Worm (Caenorhabditis elegans): Measurements from ENCODE around the gene str-40.

The str-40 gene

DNA sequence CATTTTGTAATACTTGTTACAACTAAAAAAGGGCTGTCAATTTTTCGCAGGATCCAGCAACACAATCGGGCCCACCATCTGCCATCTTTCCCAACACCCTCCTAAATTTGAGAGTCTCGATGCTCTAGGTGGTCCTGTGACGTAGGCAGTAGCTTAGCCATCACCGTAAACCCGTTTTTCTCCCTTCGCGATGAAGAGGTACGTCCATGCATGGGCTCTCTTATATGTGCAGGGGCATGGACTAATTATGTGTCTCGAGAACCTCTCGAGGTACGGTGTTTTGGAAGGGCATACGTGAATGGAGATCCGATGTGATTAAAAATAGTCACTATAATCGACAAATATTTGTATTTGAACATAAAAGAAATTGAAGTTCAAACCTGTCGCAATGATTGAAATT is 28.1 kb downstream of the str-40 start:
- no peak for TF ChIP-seq ceh-13 (GFP tag; optimal IDR thresholded peaks at IDR 0.05)

DNA sequence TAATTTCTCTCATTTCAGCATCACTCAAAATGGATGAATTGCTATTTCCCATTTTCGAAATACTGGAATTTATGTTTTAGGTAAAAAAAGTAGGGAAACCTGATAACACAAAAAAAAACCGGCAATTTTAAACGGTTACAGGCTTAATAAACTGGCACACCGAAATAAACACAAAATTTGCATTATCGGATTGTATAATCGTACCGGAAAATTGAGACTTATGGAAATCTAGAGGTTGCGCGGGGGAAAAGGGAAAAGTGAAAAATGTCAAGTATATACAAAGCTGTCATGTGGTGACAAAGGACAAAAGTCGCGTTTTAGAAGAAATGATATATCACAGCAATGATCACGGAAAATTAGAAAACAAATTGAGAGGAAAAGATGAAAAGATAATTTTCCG is 29.7 kb downstream of the str-40 start, which contains the start of gene chpf-2:
chpf-2 (minus strand) TSS at position 101 of the 400 bp plus-strand sequence.
- TF ChIP-seq scrt-1 (GFP tag; IDR thresholded peaks at IDR 0.05) (no peak), flt-1 (GFP tag; IDR thresholded peaks at IDR 0.05) (no peak), hmbx-1 (tag; optimal IDR thresholded peaks at IDR 0.05) (no peak), tbx-37 (GFP tag; conservative IDR thresholded peaks at IDR 0.05) (no peak), sea-1 (GFP tag; conservative IDR thresholded peaks at IDR 0.05) (no peak)

DNA sequence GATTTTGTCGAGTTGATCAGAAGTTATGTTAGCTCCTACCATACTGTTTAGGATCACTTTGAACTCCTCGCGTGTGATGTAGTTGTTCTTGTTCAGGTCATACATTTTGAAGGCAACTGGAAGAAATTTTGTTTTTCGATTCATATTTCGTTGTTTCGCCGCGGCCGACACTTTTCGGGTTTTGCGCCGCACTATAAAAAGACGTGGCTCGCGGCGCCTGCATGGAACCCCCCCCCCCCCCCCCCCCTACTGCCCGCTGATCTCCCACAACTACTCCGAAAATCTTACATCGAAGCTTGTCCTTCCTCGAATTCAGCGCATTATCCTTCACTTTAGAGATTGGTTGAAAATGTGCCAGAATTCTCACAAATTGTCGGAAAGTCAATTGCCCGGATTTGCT is 30.9 kb downstream of the str-40 start:
- TF ChIP-seq flt-1 (GFP tag; IDR thresholded peaks at IDR 0.05) (no peak), ceh-13 (GFP tag; optimal IDR thresholded peaks at IDR 0.05) (no peak), hmg-4 (GFP tag; optimal IDR thresholded peaks at IDR 0.05) (no peak), tra-4 (tag; optimal IDR thresholded peaks at IDR 0.05) (no peak), F13C5.2 (tag; optimal IDR thresholded peaks at IDR 0.05) (no peak)

DNA sequence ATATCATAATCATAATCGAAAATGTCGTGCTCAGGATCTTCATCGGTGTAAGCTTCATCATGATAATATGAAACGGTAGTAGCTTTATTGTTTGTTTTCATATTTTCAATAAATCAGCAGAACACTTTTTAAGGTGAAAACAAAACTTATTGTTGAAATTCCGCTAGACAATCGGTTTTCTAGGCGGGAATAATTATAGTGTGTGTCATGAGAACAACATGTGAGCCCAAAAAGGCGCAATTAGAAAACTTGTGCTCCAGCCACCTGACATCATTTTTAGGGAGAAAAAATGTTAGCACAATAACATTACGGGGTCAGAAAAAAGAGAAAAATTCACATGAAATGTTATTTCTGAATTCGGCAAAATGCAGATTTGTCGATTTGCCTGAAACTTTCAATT is 34.8 kb downstream of the str-40 start, which contains the start of gene srw-8:
srw-8 (minus strand) TSS at position 101 of the 400 bp plus-strand sequence.
- TF ChIP-seq scrt-1 (GFP tag; IDR thresholded peaks at IDR 0.05) (no peak), F13C5.2 (tag; optimal IDR thresholded peaks at IDR 0.05) (no peak), ceh-36 (tag; optimal IDR thresholded peaks at IDR 0.05) (no peak), aly-1 (tag; optimal IDR thresholded peaks at IDR 0.05) (no peak), tra-4 (tag; optimal IDR thresholded peaks at IDR 0.05) (no peak), sea-1 (GFP tag; conservative IDR thresholded peaks at IDR 0.05) (no peak), hnd-1 (tag; optimal IDR thresholded peaks at IDR 0.05) (no peak), hmg-4 (GFP tag; optimal IDR thresholded peaks at IDR 0.05) (no peak), ama-1 (optimal IDR thresholded peaks at IDR 0.05) (no peak)

DNA sequence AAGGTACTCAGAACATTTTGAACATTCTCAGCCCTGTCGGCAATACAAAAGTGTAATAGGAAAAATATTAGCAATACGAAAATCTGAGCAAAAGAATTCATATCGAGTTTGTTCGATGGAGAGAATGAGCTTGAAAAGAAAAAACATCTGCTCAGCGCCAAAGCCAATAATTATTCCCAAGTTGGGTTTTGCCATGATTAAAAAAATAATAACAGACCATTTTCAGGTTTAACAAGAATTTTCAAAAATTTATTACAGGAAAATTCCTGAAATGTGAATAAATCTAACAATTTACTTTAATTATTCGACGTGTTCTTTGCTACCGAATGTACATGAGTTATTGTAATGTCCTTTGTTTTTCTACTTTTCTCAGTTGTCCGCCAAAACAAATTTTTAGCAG is 36.7 kb downstream of the str-40 start, which contains the start of gene irld-38:
irld-38 (minus strand) TSS at position 101 of the 400 bp plus-strand sequence.
- TF ChIP-seq flt-1 (GFP tag; IDR thresholded peaks at IDR 0.05) (no peak), ceh-13 (GFP tag; optimal IDR thresholded peaks at IDR 0.05) (no peak), tra-4 (tag; optimal IDR thresholded peaks at IDR 0.05) (no peak), tbx-11 (GFP tag; IDR thresholded peaks at IDR 0.05) (no peak), ceh-36 (tag; optimal IDR thresholded peaks at IDR 0.05) (no peak), ets-7 (tag; optimal IDR thresholded peaks at IDR 0.05) (no peak), B0310.2 (tag; optimal IDR thresholded peaks at IDR 0.05) (no peak), hmg-4 (GFP tag; optimal IDR thresholded peaks at IDR 0.05) (no peak), scrt-1 (GFP tag; IDR thresholded peaks at IDR 0.05) (no peak), ama-1 (optimal IDR thresholded peaks at IDR 0.05) (no peak), tbx-37 (GFP tag; conservative IDR thresholded peaks at IDR 0.05) (no peak), aly-1 (tag; optimal IDR thresholded peaks at IDR 0.05) (no peak), pes-1 (GFP tag; IDR thresholded peaks at IDR 0.05) (no peak), hnd-1 (tag; optimal IDR thresholded peaks at IDR 0.05) (no peak), hmbx-1 (tag; optimal IDR thresholded peaks at IDR 0.05) (no peak), F13C5.2 (tag; optimal IDR thresholded peaks at IDR 0.05) (no peak)

DNA sequence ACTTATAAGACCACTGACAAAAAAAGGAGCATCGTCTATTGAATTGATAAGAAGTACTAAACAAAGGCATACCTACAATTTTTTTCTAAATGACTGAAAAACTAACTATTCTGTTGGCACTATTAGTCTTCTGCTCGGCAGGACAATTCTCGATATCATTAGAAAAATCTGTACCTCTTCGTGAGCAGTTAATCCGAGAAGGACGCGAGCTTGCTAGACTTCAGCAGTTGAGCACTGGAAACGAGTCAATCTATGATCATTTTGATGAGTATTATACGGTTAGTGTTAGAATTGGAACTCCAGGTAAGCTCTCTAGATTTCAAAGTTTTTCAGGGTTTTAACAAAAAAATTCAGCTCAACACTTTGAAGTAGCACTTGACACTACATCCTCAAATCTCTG is 40.8 kb downstream of the str-40 start, which contains the start of gene asp-7:
asp-7 (plus strand) TSS at position 81 of the 400 bp plus-strand sequence.
- TF ChIP-seq hmbx-1 (tag; optimal IDR thresholded peaks at IDR 0.05) (no peak), tra-4 (tag; optimal IDR thresholded peaks at IDR 0.05) (no peak), scrt-1 (GFP tag; IDR thresholded peaks at IDR 0.05) (no peak), pes-1 (GFP tag; IDR thresholded peaks at IDR 0.05) (no peak), tbx-37 (GFP tag; conservative IDR thresholded peaks at IDR 0.05) (no peak), ets-7 (tag; optimal IDR thresholded peaks at IDR 0.05) (no peak), aly-1 (tag; optimal IDR thresholded peaks at IDR 0.05) (no peak), ama-1 (optimal IDR thresholded peaks at IDR 0.05) (no peak), sea-1 (GFP tag; conservative IDR thresholded peaks at IDR 0.05) (no peak), ceh-36 (tag; optimal IDR thresholded peaks at IDR 0.05) (no peak), flt-1 (GFP tag; IDR thresholded peaks at IDR 0.05) (no peak), tbx-11 (GFP tag; IDR thresholded peaks at IDR 0.05) (no peak), F13C5.2 (tag; optimal IDR thresholded peaks at IDR 0.05) (no peak), B0310.2 (tag; optimal IDR thresholded peaks at IDR 0.05) (no peak), hnd-1 (tag; optimal IDR thresholded peaks at IDR 0.05) (no peak), hmg-4 (GFP tag; optimal IDR thresholded peaks at IDR 0.05) (no peak), ceh-13 (GFP tag; optimal IDR thresholded peaks at IDR 0.05) (no peak)

DNA sequence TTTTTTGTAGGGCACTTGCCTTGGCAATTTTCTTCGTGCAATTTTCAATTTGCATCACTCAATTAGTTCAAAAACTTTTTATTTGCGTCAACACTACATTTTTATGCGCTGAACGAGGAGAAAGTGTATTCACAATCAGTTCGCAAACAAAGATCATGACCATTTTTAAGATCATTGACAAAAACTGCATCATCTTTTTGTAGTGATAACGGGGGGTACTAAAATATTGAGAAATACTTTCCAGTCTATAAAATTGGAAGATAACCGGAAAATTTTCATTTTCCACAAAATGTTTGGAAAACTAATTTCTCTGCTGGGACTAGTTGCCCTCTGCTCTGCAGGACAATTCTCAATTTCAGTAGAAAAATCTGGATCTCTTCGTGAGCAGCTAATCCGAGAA is 44.7 kb downstream of the str-40 start, which contains the start of gene asp-8:
asp-8 (plus strand) TSS at position 276 of the 400 bp plus-strand sequence.
- TF ChIP-seq B0310.2 (tag; optimal IDR thresholded peaks at IDR 0.05): no peak
- no peak for TF ChIP-seq hnd-1 (tag; optimal IDR thresholded peaks at IDR 0.05)
- TF ChIP-seq scrt-1 (GFP tag; IDR thresholded peaks at IDR 0.05): no peak
- TF ChIP-seq ceh-36 (tag; optimal IDR thresholded peaks at IDR 0.05): no peak
- TF ChIP-seq hmg-4 (GFP tag; optimal IDR thresholded peaks at IDR 0.05): no peak
- TF ChIP-seq tra-4 (tag; optimal IDR thresholded peaks at IDR 0.05): no peak
- TF ChIP-seq tbx-37 (GFP tag; conservative IDR thresholded peaks at IDR 0.05): no peak
- no peak for TF ChIP-seq ceh-13 (GFP tag; optimal IDR thresholded peaks at IDR 0.05)
- TF ChIP-seq flt-1 (GFP tag; IDR thresholded peaks at IDR 0.05): no peak
- TF ChIP-seq sea-1 (GFP tag; conservative IDR thresholded peaks at IDR 0.05): no peak
- no peak for TF ChIP-seq tbx-11 (GFP tag; IDR thresholded peaks at IDR 0.05)
- TF ChIP-seq pes-1 (GFP tag; IDR thresholded peaks at IDR 0.05): no peak

DNA sequence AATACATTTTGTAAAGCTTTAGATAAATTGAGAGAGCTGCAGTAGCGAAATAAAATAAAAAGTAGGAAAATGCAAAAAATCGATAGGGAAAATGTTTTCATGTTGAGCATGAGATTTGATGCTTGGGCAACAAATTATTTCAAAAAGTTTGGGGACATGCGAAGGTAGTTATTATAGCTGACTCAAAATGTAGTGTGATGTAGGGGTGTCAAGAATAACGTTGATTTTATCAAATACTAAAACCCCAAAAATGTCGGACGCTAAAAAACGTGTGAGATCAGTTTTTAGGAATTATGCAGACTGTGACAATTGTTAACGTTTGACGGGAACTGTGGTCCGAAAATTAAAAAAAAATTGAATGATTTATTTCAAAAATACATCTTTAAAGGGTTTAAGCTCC is 47.7 kb downstream of the str-40 start, which contains the start of gene irld-12:
irld-12 (minus strand) TSS at position 101 of the 400 bp plus-strand sequence.
- TF ChIP-seq pes-1 (GFP tag; IDR thresholded peaks at IDR 0.05) (no peak), tbx-11 (GFP tag; IDR thresholded peaks at IDR 0.05) (no peak), hnd-1 (tag; optimal IDR thresholded peaks at IDR 0.05) (no peak), hmbx-1 (tag; optimal IDR thresholded peaks at IDR 0.05) (no peak), tbx-37 (GFP tag; conservative IDR thresholded peaks at IDR 0.05) (no peak), hmg-4 (GFP tag; optimal IDR thresholded peaks at IDR 0.05) (no peak)

Measured in whole organism, early embryonic.